Worm (Caenorhabditis elegans) whole organism, L2 larva: Measurements from ENCODE around the gene C06E4.3.
"Not testable (repeated sequence)": the region's sequence is repeated elsewhere in the genome, so short reads cannot be mapped to it uniquely, and the experiment has no call there.

ENCODE experiments used
- elt-3 ChIP-seq: sonication (generic microtip); optimal IDR thresholded peaks from 2 replicates; lab custom pipeline; 2017; ENCODE audit warnings: missing biosample characterization, missing genetic modification characterization
- lsy-2 ChIP-seq, 2 experiments: fragments of 150-350 bp in 1 of 2; sonication (generic microtip) in 1 of 2; optimal IDR thresholded peaks; 2 replicates each; lab custom pipeline; 2014 to 2017; ENCODE audit warnings: missing biosample characterization in 2 of 2, missing genetic modification characterization in 2 of 2

ce11 chrIV:7254690-7255089 is 6.0 kb upstream of the C06E4.3 start, which contains the start of gene C06E4.5:
- not testable (repeated sequence) for TF ChIP-seq lsy-2 (tag; optimal IDR thresholded peaks at IDR 0.05; lab: Kevin White, UChicago); elt-3 (tag; lab: Kevin White, UChicago)
